Worm (Caenorhabditis elegans) whole organism, early embryonic: ENCODE results near the gene F19C6.5.

Source experiments
- B0310.2 ChIP-seq: sonication (generic microtip); optimal IDR thresholded peaks from 2 replicates; lab custom pipeline; 2016; ENCODE audit warnings: mild to moderate bottlenecking, missing genetic modification characterization, missing compliant biosample characterization
- F13C5.2 ChIP-seq: sonication (generic microtip); optimal IDR thresholded peaks from 2 replicates; lab custom pipeline; 2017; ENCODE audit warnings: mild to moderate bottlenecking, missing genetic modification characterization, inconsistent platforms, missing compliant biosample characterization
- aly-1 ChIP-seq: sonication (generic microtip); optimal IDR thresholded peaks from 2 replicates; lab custom pipeline; 2016; ENCODE audit warnings: missing genetic modification characterization, missing compliant biosample characterization
- ceh-13 ChIP-seq: fragments of 200-800 bp; sonication (Bioruptor generic); optimal IDR thresholded peaks from 2 replicates; lab custom pipeline; 2018; ENCODE audit warnings: mild to moderate bottlenecking, missing genetic modification characterization, missing compliant biosample characterization
- pes-1 ChIP-seq: fragments of 200-800 bp; sonication (Bioruptor generic); IDR thresholded peaks from 2 replicates; pipeline ENCODE4 v1.3.6; 2022; ENCODE audit warnings: missing genetic modification reagents, missing genetic modification characterization, missing compliant biosample characterization
- sea-1 ChIP-seq: fragments of 200-800 bp; sonication (Bioruptor generic); conservative IDR thresholded peaks from 2 replicates; pipeline ENCODE4 v1.3.6; 2022; ENCODE audit warnings: missing genetic modification characterization, missing compliant biosample characterization
- tbx-11 ChIP-seq: fragments of 200-800 bp; sonication (Bioruptor generic); IDR thresholded peaks from 2 replicates; pipeline ENCODE4 v1.3.6; 2022; ENCODE audit warnings: missing genetic modification characterization, missing compliant biosample characterization
- tra-4 ChIP-seq: sonication (generic microtip); optimal IDR thresholded peaks from 2 replicates; lab custom pipeline; 2017; ENCODE audit warnings: missing genetic modification characterization, missing compliant biosample characterization

Gene F19C6.5

DNA sequence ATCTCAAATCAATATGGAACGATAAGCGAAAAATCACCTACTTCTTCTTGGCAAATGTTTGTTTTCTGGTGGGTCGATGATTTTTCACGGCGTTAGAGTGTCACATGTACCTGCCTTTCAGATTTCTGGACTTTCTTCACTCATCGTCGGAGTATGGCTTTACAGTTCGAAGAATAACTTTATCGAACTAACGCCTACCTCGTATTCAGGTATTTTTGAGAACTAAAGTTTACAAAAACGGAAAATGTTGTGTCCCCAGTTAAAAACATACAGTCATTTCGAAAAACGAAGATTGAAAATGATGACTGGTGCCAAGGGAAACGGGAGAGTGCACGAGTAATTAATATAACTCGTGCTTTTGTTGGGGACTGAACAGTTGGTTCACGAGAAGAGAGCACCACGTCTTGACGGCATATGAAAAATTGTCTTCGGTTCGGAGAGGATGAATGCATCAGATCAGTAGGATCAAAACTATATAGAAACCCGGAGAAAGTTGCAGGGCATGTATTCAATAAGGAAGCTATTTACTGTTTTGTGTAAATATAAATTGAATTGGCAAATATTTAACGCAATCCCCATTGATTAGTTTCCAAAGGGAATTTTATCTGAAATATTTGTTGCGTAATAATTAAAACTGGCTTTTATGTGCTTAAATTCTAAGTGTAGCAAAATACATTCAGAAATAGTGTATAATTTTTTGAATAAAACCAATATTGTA lies 51.3 kb downstream of the F19C6.5 start:
- TF ChIP-seq pes-1 (no peak), B0310.2 (tag; lab: Kevin White, UChicago) (no peak), ceh-13 (no peak), sea-1 (GFP tag; lab: Robert Waterston, UW) (no peak), aly-1 (tag; lab: Kevin White, UChicago) (no peak), F13C5.2 (no peak), tra-4 (no peak), tbx-11 (GFP tag; lab: Robert Waterston, UW) (no peak)
